Fruit fly (Drosophila melanogaster) whole organism, embryonic: Measurements from ENCODE around the gene CG16734.

Experiments
- CG1024 ChIP-seq: fragments of 200-800 bp; sonication (Bioruptor generic); IDR thresholded peaks from 2 replicates; pipeline ENCODE4 v1.3.6; 2022; ENCODE audit warnings: missing biosample characterization, missing genetic modification characterization
- CG10654 ChIP-seq: fragments of 200-800 bp; sonication (Bioruptor generic); optimal IDR thresholded peaks from 2 replicates; lab custom pipeline; 2016; ENCODE audit warnings: missing biosample characterization, missing genetic modification characterization
- CG10959 ChIP-seq: fragments of 200-800 bp; sonication (Bioruptor generic); IDR thresholded peaks from 2 replicates; pipeline ENCODE4 v1.3.6; 2022; ENCODE audit warnings: missing biosample characterization, missing genetic modification characterization
- CG12236 ChIP-seq: fragments of 200-800 bp; sonication (Bioruptor generic); optimal IDR thresholded peaks from 2 replicates; lab custom pipeline; 2016; ENCODE audit warnings: missing biosample characterization, missing genetic modification characterization
- CG12744 ChIP-seq: fragments of 200-800 bp; sonication (Bioruptor generic); optimal IDR thresholded peaks from 2 replicates; lab custom pipeline; 2016; ENCODE audit warnings: missing biosample characterization, missing genetic modification characterization
- CG14441 ChIP-seq: fragments of 200-800 bp; sonication (Bioruptor generic); IDR thresholded peaks from 2 replicates; pipeline ENCODE4 v1.3.6; 2022; ENCODE audit warnings: missing biosample characterization, missing genetic modification characterization
- CG1529 ChIP-seq: fragments of 200-800 bp; sonication (Bioruptor generic); optimal IDR thresholded peaks from 3 replicates; lab custom pipeline; 2018; ENCODE audit warnings: missing biosample characterization, missing genetic modification characterization
- CG16863 ChIP-seq: fragments of 200-800 bp; sonication (Bioruptor generic); optimal IDR thresholded peaks from 3 replicates; lab custom pipeline; 2016; ENCODE audit warnings: missing biosample characterization, missing genetic modification characterization
- CG17186 ChIP-seq: fragments of 200-800 bp; sonication (Bioruptor generic); optimal IDR thresholded peaks from 3 replicates; lab custom pipeline; 2017; ENCODE audit warnings: missing biosample characterization, missing genetic modification reagents, missing genetic modification characterization
- CG17385 ChIP-seq: fragments of 200-800 bp; sonication (Bioruptor generic); optimal IDR thresholded peaks from 3 replicates; lab custom pipeline; 2018; ENCODE audit warnings: missing biosample characterization, mild to moderate bottlenecking, missing genetic modification characterization
- CG1792 ChIP-seq: fragments of 200-800 bp; sonication (Bioruptor generic); optimal IDR thresholded peaks from 2 replicates; lab custom pipeline; 2016; ENCODE audit warnings: missing biosample characterization, missing genetic modification characterization
- CG18262 ChIP-seq: fragments of 200-800 bp; optimal IDR thresholded peaks from 3 replicates; lab custom pipeline; 2019; ENCODE audit warnings: missing biosample characterization, mild to moderate bottlenecking, missing genetic modification characterization, moderate library complexity
- CG2120 ChIP-seq: fragments of 200-800 bp; sonication (Bioruptor generic); optimal IDR thresholded peaks from 3 replicates; lab custom pipeline; 2016; ENCODE audit warnings: missing biosample characterization, missing genetic modification characterization
- CG2712 ChIP-seq: fragments of 200-800 bp; optimal IDR thresholded peaks from 3 replicates; lab custom pipeline; 2019; ENCODE audit warnings: missing biosample characterization, mild to moderate bottlenecking, missing genetic modification characterization, moderate library complexity
- CG33213 ChIP-seq: fragments of 200-800 bp; sonication (Bioruptor generic); optimal IDR thresholded peaks from 3 replicates; lab custom pipeline; 2016; ENCODE audit warnings: missing biosample characterization, missing genetic modification characterization
- CG3726 ChIP-seq: fragments of 200-800 bp; sonication (Bioruptor generic); IDR thresholded peaks from 3 replicates; pipeline ENCODE4, ENCODE4 v1.3.6; 2022; ENCODE audit warnings: missing biosample characterization, missing genetic modification characterization
- CG3838 ChIP-seq: fragments of 200-800 bp; sonication (Bioruptor generic); optimal IDR thresholded peaks from 3 replicates; lab custom pipeline; 2016; ENCODE audit warnings: missing biosample characterization, missing genetic modification characterization
- CG4328 ChIP-seq: fragments of 200-800 bp; sonication (Bioruptor generic); optimal IDR thresholded peaks from 3 replicates; lab custom pipeline; 2017; ENCODE audit warnings: missing biosample characterization, missing genetic modification reagents, missing genetic modification characterization
- CG43689 ChIP-seq: fragments of 200-800 bp; sonication (Bioruptor generic); IDR thresholded peaks from 2 replicates; pipeline ENCODE4 v1.3.6; 2022; ENCODE audit warnings: missing biosample characterization, missing genetic modification characterization
- CG5953 ChIP-seq: fragments of 200-800 bp; sonication (Bioruptor generic); IDR thresholded peaks from 2 replicates; pipeline ENCODE4 v1.3.6; 2022; ENCODE audit warnings: missing biosample characterization, missing genetic modification characterization
- CG6654 ChIP-seq: fragments of 200-800 bp; sonication (Bioruptor generic); optimal IDR thresholded peaks from 2 replicates; lab custom pipeline; 2017; ENCODE audit warnings: missing biosample characterization, mild to moderate bottlenecking, missing genetic modification characterization
- CG8944 ChIP-seq: fragments of 200-800 bp; sonication (Bioruptor generic); optimal IDR thresholded peaks from 3 replicates; lab custom pipeline; 2016; ENCODE audit warnings: missing biosample characterization, missing genetic modification characterization
- CG9727 ChIP-seq: fragments of 200-800 bp; sonication (Bioruptor generic); optimal IDR thresholded peaks from 3 replicates; lab custom pipeline; 2017; ENCODE audit warnings: missing biosample characterization, mild to moderate bottlenecking, missing genetic modification characterization
- CkIIα-i1 ChIP-seq: fragments of 200-800 bp; sonication (Bioruptor generic); IDR thresholded peaks from 2 replicates; pipeline ENCODE4 v1.3.6; 2022; ENCODE audit warnings: missing biosample characterization, missing genetic modification characterization
- Eip74EF ChIP-seq, 2 experiments: fragments of 200-800 bp in 1 of 2; fragments of >200 bp in 1 of 2; sonication (Bioruptor generic) in 1 of 2; optimal IDR thresholded peaks; 2 replicates each; lab custom pipeline; 2017 to 2019; ENCODE audit warnings: missing biosample characterization in 2 of 2, missing genetic modification characterization in 2 of 2, mild to moderate bottlenecking in 1 of 2, moderate library complexity in 1 of 2
- Meics ChIP-seq: fragments of 200-800 bp; sonication (Bioruptor generic); optimal IDR thresholded peaks from 2 replicates; lab custom pipeline; 2017; ENCODE audit warnings: missing biosample characterization, mild to moderate bottlenecking, missing genetic modification characterization
- Opbp ChIP-seq: fragments of 200-800 bp; sonication (Bioruptor generic); IDR thresholded peaks from 3 replicates; pipeline ENCODE4 v1.3.6; 2022; ENCODE audit warnings: missing biosample characterization, missing genetic modification characterization; ENCODE audit not compliant: partially characterized antibody
- Poxn ChIP-seq: fragments of 200-800 bp; sonication (Bioruptor generic); IDR thresholded peaks from 2 replicates; pipeline ENCODE4 v1.3.6; 2022; ENCODE audit warnings: missing biosample characterization, missing genetic modification characterization
- Rfx ChIP-seq: fragments of 200-800 bp; sonication (Bioruptor generic); IDR thresholded peaks from 2 replicates; pipeline ENCODE4 v1.3.6; 2022; ENCODE audit warnings: missing biosample characterization, missing genetic modification characterization
- Spps ChIP-seq: fragments of 200-800 bp; sonication (Bioruptor generic); optimal IDR thresholded peaks from 2 replicates; lab custom pipeline; 2018; ENCODE audit warnings: missing biosample characterization, mild to moderate bottlenecking, missing genetic modification characterization
- Trl ChIP-seq, 3 experiments: fragments of >200 bp in 2 of 3; fragments of 200-800 bp in 1 of 3; sonication (Bioruptor generic) in 1 of 3; optimal IDR thresholded peaks; 2 replicates in 1 of 3; 3 replicates in 2 of 3; lab custom pipeline; 2016 to 2017; ENCODE audit warnings: missing biosample characterization in 1 of 3, missing genetic modification characterization in 1 of 3
- ap ChIP-seq: fragments of 200-800 bp; sonication (Bioruptor generic); IDR thresholded peaks from 2 replicates; pipeline ENCODE4 v1.3.6; 2022; ENCODE audit warnings: missing biosample characterization, missing genetic modification characterization
- bsh ChIP-seq, 2 experiments: fragments of 200-800 bp; sonication (Bioruptor generic); optimal IDR thresholded peaks; 2 replicates each; lab custom pipeline; 2017 to 2018; ENCODE audit warnings: mild to moderate bottlenecking in 2 of 2, missing biosample characterization in 2 of 2, missing genetic modification characterization in 2 of 2, moderate library complexity in 1 of 2
- crol ChIP-seq: fragments of 200-800 bp; sonication (Bioruptor generic); IDR thresholded peaks from 2 replicates; pipeline ENCODE4 v1.3.6; 2022; ENCODE audit warnings: missing biosample characterization, missing genetic modification characterization
- dan ChIP-seq: fragments of 200-800 bp; sonication (Bioruptor generic); IDR thresholded peaks from 2 replicates; pipeline ENCODE4 v1.3.6; 2022; ENCODE audit warnings: missing biosample characterization, missing genetic modification characterization
- dati ChIP-seq: fragments of 200-800 bp; sonication (Bioruptor generic); IDR thresholded peaks from 2 replicates; pipeline ENCODE4 v1.3.6; 2022; ENCODE audit warnings: missing biosample characterization, missing genetic modification characterization
- dmrt11E ChIP-seq: fragments of 200-800 bp; sonication (Bioruptor generic); optimal IDR thresholded peaks from 3 replicates; lab custom pipeline; 2018; ENCODE audit warnings: missing biosample characterization, mild to moderate bottlenecking, missing genetic modification characterization, moderate library complexity
- ewg ChIP-seq: fragments of 200-800 bp; sonication (Bioruptor generic); optimal IDR thresholded peaks from 3 replicates; lab custom pipeline; 2017; ENCODE audit warnings: mild to moderate bottlenecking, missing biosample characterization, missing genetic modification reagents, missing genetic modification characterization
- fru ChIP-seq: fragments of >200 bp; optimal IDR thresholded peaks from 2 replicates; lab custom pipeline; 2017
- gcm2 ChIP-seq: fragments of 200-800 bp; sonication (Bioruptor generic); optimal IDR thresholded peaks from 2 replicates; lab custom pipeline; 2016; ENCODE audit warnings: missing biosample characterization, missing genetic modification characterization
- ind ChIP-seq: fragments of 200-800 bp; sonication (Bioruptor generic); optimal IDR thresholded peaks from 3 replicates; lab custom pipeline; 2016; ENCODE audit warnings: missing biosample characterization, missing genetic modification characterization
- onecut ChIP-seq: fragments of 200-800 bp; sonication (Bioruptor generic); IDR thresholded peaks from 2 replicates; pipeline ENCODE4 v1.3.6; 2022; ENCODE audit warnings: missing biosample characterization, missing genetic modification characterization
- p53 ChIP-seq: fragments of 200-800 bp; sonication (Bioruptor generic); optimal IDR thresholded peaks from 2 replicates; lab custom pipeline; 2016; ENCODE audit warnings: missing biosample characterization, missing genetic modification characterization
- pros ChIP-seq: fragments of 200-800 bp; sonication (Bioruptor generic); optimal IDR thresholded peaks from 3 replicates; lab custom pipeline; 2019; ENCODE audit warnings: missing biosample characterization, mild to moderate bottlenecking, missing genetic modification characterization, moderate library complexity
- row ChIP-seq: fragments of 200-800 bp; sonication (Bioruptor generic); IDR thresholded peaks from 3 replicates; pipeline ENCODE4 v1.3.6; 2022; ENCODE audit warnings: missing biosample characterization, missing genetic modification characterization
- sens ChIP-seq: fragments of 200-800 bp; sonication (Bioruptor generic); peaks from one replicate; lab custom pipeline; 2016; ENCODE audit warnings: missing biosample characterization, missing genetic modification characterization
- seq ChIP-seq: fragments of 200-800 bp; sonication (Bioruptor generic); IDR thresholded peaks from 2 replicates; pipeline ENCODE4 v1.3.6; 2022; ENCODE audit warnings: missing biosample characterization, missing genetic modification characterization
- sna ChIP-seq: fragments of 200-800 bp; sonication (Bioruptor generic); IDR thresholded peaks from 2 replicates; pipeline ENCODE4 v1.3.6; 2022; ENCODE audit warnings: missing biosample characterization, missing genetic modification characterization; ENCODE audit not compliant: partially characterized antibody
- ssp ChIP-seq: fragments of 200-800 bp; sonication (Bioruptor generic); IDR thresholded peaks from 2 replicates; pipeline ENCODE4 v1.3.6; 2022; ENCODE audit warnings: missing biosample characterization, missing genetic modification characterization
- tna ChIP-seq: fragments of 200-800 bp; sonication (Bioruptor generic); IDR thresholded peaks from 2 replicates; pipeline ENCODE4 v1.3.6; 2022; ENCODE audit warnings: missing biosample characterization, missing genetic modification characterization; ENCODE audit not compliant: partially characterized antibody
- trh ChIP-seq: fragments of 200-800 bp; sonication (Bioruptor generic); optimal IDR thresholded peaks from 2 replicates; lab custom pipeline; 2016; ENCODE audit warnings: missing biosample characterization, missing genetic modification characterization
- wor ChIP-seq: fragments of 200-800 bp; sonication (Bioruptor generic); IDR thresholded peaks from 2 replicates; pipeline ENCODE4 v1.3.6; 2022; ENCODE audit warnings: missing biosample characterization, missing genetic modification characterization

Gene CG16734

dm6 chr3R:9229996-9230601 is 24.8 kb upstream of the CG16734 start (continued):
- TF ChIP-seq Rfx (GFP tag; lab: Robert Waterston, UW) (no peak), CG3838 (GFP tag; lab: Kevin White, UChicago) (no peak), dan (GFP tag; lab: Robert Waterston, UW) (no peak), seq (no peak), ewg (GFP tag; lab: Kevin White, UChicago) (peak; percentile 9), CG12744 (GFP tag; lab: Kevin White, UChicago) (no peak), crol (GFP tag; lab: Robert Waterston, UW) (no peak), CG5953 (no peak), CG12236 (GFP tag; lab: Kevin White, UChicago) (no peak), CG6654 (GFP tag; lab: Kevin White, UChicago) (no peak), pros (GFP tag; lab: Kevin White, UChicago) (no peak), Spps (no peak), CG2120 (GFP tag; lab: Kevin White, UChicago) (peak; percentile 38), CG17385 (GFP tag; lab: Kevin White, UChicago) (peak; percentile 69), CG17186 (GFP tag; lab: Kevin White, UChicago) (no peak), CG9727 (GFP tag; lab: Kevin White, UChicago) (no peak), onecut (GFP tag; lab: Robert Waterston, UW) (no peak), gcm2 (GFP tag; lab: Kevin White, UChicago) (no peak), CkIIα-i1 (GFP tag; lab: Robert Waterston, UW) (no peak), CG1792 (GFP tag; lab: Kevin White, UChicago) (no peak), fru (lab: Kevin White, UChicago) (no peak), CG3726 (GFP tag; lab: Robert Waterston, UW) (no peak), CG16863 (GFP tag; lab: Kevin White, UChicago) (peak; percentile 16), CG4328 (GFP tag; lab: Kevin White, UChicago) (no peak), ind (GFP tag; lab: Kevin White, UChicago) (no peak), wor (GFP tag; lab: Robert Waterston, UW) (no peak), Poxn (GFP tag; lab: Robert Waterston, UW) (no peak), Opbp (no peak), sna (GFP tag; lab: Robert Waterston, UW) (no peak), CG1024 (no peak), Meics (peak; percentile 14), p53 (no peak), tna (GFP tag; lab: Robert Waterston, UW) (no peak), bsh (GFP tag; optimal IDR thresholded peaks at IDR 0.05; lab: Kevin White, UChicago) (peak in 1 of 2 experiments; percentile 43), CG8944 (GFP tag; lab: Kevin White, UChicago) (no peak), CG14441 (no peak), dmrt11E (tag; lab: Kevin White, UChicago) (peak; percentile 37), CG33213 (GFP tag; lab: Kevin White, UChicago) (no peak), CG10959 (no peak), trh (GFP tag; lab: Kevin White, UChicago) (no peak), CG10654 (GFP tag; lab: Kevin White, UChicago) (no peak), CG18262 (tag; lab: Kevin White, UChicago) (peak; percentile 28), CG1529 (GFP tag; lab: Kevin White, UChicago) (no peak), sens (GFP tag; lab: Kevin White, UChicago) (peak; percentile 81), CG2712 (peak; percentile 22), ap (GFP tag; lab: Robert Waterston, UW) (no peak), ssp (GFP tag; lab: Robert Waterston, UW) (no peak), row (GFP tag; lab: Robert Waterston, UW) (peak; percentile 65), Eip74EF (GFP tag; optimal IDR thresholded peaks at IDR 0.05; lab: Kevin White, UChicago) (no peak), Trl (optimal IDR thresholded peaks at IDR 0.05; lab: Kevin White, UChicago) (peak; percentile 62 to 77), Trl (GFP tag; optimal IDR thresholded peaks at IDR 0.05; lab: Kevin White, UChicago) (no peak), CG43689 (no peak), dati (GFP tag; lab: Robert Waterston, UW) (no peak)
